Worm (Caenorhabditis elegans): Measurements from ENCODE around the gene gln-5.

gln-5 gene

DNA sequence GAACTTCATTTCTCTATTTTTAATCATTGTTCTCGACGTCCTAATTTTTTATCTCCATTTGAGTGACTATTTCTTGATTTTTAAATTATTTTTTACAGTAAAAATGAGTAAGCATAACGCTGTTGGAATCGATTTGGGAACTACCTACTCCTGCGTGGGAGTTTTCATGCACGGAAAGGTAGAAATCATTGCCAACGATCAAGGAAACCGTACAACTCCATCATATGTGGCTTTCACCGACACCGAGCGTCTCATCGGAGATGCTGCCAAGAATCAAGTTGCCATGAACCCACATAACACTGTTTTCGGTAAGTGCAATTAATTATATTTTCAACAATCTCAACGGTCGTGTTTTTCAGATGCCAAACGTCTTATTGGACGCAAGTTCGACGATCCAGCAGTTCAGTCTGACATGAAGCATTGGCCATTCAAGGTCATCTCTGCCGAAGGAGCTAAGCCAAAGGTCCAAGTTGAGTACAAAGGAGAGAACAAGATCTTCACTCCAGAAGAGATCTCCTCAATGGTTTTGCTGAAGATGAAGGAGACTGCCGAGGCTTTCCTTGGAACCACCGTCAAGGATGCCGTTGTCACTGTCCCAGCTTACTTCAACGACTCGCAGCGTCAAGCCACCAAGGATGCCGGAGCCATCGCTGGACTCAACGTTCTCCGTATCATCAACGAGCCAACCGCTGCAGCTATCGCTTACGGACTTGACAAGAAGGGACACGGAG lies 5.6 kb upstream of the gln-5 start, which contains the start of gene hsp-1:
Gene hsp-1, plus strand, starts transcription at position 99 of the 731 bp plus-strand sequence.
- no peak for TF ChIP-seq che-1 (tag; optimal IDR thresholded peaks at IDR 0.05)
- no peak for TF ChIP-seq unc-86 (tag; optimal IDR thresholded peaks at IDR 0.05)
- TF ChIP-seq nhr-232 (tag; optimal IDR thresholded peaks at IDR 0.05) = no peak
- no peak for TF ChIP-seq ceh-22 (tag; optimal IDR thresholded peaks at IDR 0.05)
- TF ChIP-seq F13H6.1 (tag; optimal IDR thresholded peaks at IDR 0.05) = no peak
- TF ChIP-seq elt-4 (tag; optimal IDR thresholded peaks at IDR 0.05) = no peak

DNA sequence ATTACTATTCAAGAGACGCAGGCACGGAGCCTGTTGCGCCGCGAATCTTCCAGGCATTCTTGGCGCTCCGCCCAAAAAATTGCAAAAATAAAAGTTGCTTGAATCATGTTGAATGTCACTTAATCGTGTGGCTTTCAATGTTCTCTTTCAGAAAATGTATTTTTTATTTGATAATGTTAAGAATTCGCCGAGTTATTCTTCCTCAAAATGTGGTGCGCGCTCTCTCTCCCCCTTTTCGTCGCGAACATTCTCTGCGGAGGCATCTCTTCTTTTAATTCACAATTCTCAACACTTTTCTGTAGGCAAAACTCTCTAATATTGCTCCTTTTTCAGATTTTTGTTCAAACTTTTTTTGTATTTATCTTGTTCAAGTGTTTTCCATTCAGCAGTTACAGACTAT lies 4.9 kb upstream of the gln-5 start:
- TF ChIP-seq ceh-34 (tag; optimal IDR thresholded peaks at IDR 0.05) (peak; percentile 98), che-1 (tag; optimal IDR thresholded peaks at IDR 0.05) (peak; percentile 71), dve-1 (tag; optimal IDR thresholded peaks at IDR 0.05) (peak; percentile 92), sox-4 (tag; optimal IDR thresholded peaks at IDR 0.05) (peak; percentile 54), ttx-3 (tag; optimal IDR thresholded peaks at IDR 0.05) (peak; percentile 47), pha-2 (tag; optimal IDR thresholded peaks at IDR 0.05) (peak; percentile 82), zip-5 (tag; optimal IDR thresholded peaks at IDR 0.05) (no peak), ref-2 (tag; optimal IDR thresholded peaks at IDR 0.05) (peak; percentile 98), nfya-1 (tag; optimal IDR thresholded peaks at IDR 0.05) (peak; percentile 94), elt-2 (tag; optimal IDR thresholded peaks at IDR 0.05) (peak; percentile 82), odd-2 (tag; optimal IDR thresholded peaks at IDR 0.05) (peak; percentile 47), lin-11 (tag; optimal IDR thresholded peaks at IDR 0.05) (peak; percentile 3), unc-42 (tag; optimal IDR thresholded peaks at IDR 0.05) (peak; percentile 98), ceh-45 (GFP tag; IDR thresholded peaks at IDR 0.05) (no peak), ceh-18 (tag; optimal IDR thresholded peaks at IDR 0.05) (peak; percentile 99), pax-1 (tag; optimal IDR thresholded peaks at IDR 0.05) (peak; percentile 90), unc-86 (tag; optimal IDR thresholded peaks at IDR 0.05) (peak; percentile 92), ama-1 (optimal IDR thresholded peaks at IDR 0.05) (no peak), ceh-19 (GFP tag; optimal IDR thresholded peaks at IDR 0.05) (peak; percentile 76), ceh-9 (tag; optimal IDR thresholded peaks at IDR 0.05) (no peak), eyg-1 (tag; optimal IDR thresholded peaks at IDR 0.05) (peak; percentile 66), hlh-8 (tag; optimal IDR thresholded peaks at IDR 0.05) (peak; percentile 42), sdc-2 (tag; optimal IDR thresholded peaks at IDR 0.05) (peak; percentile 58), hlh-6 (tag; optimal IDR thresholded peaks at IDR 0.05) (no peak), pag-3 (tag; optimal IDR thresholded peaks at IDR 0.05; ENCODE audit: borderline replicate concordance) (no peak), npax-4 (tag; optimal IDR thresholded peaks at IDR 0.05) (no peak), syd-9 (tag; optimal IDR thresholded peaks at IDR 0.05) (peak; percentile 68), nhr-232 (tag; optimal IDR thresholded peaks at IDR 0.05) (no peak), tbx-2 (tag; optimal IDR thresholded peaks at IDR 0.05) (peak; percentile 94), nhr-11 (tag; optimal IDR thresholded peaks at IDR 0.05) (peak; percentile 93), F13H6.1 (tag; optimal IDR thresholded peaks at IDR 0.05) (peak; percentile 60), madf-2 (tag; optimal IDR thresholded peaks at IDR 0.05) (peak; percentile 54), ceh-30 (tag; optimal IDR thresholded peaks at IDR 0.05) (peak; percentile 6), ceh-6 (GFP tag; optimal IDR thresholded peaks at IDR 0.05) (peak; percentile 21), gmeb-2 (tag; optimal IDR thresholded peaks at IDR 0.05) (peak; percentile 60), C38D4.7 (GFP tag; optimal IDR thresholded peaks at IDR 0.05) (peak; percentile 42), ceh-48 (tag; optimal IDR thresholded peaks at IDR 0.05) (peak; percentile 63), rnt-1 (tag; optimal IDR thresholded peaks at IDR 0.05) (peak; percentile 91), fkh-10 (GFP tag; optimal IDR thresholded peaks at IDR 0.05) (no peak), C08G9.2 (tag; optimal IDR thresholded peaks at IDR 0.05) (peak; percentile 56), K02D7.2 (tag; optimal IDR thresholded peaks at IDR 0.05) (peak; percentile 36), ceh-14 (tag; optimal IDR thresholded peaks at IDR 0.05) (peak; percentile 94), ets-4 (tag; optimal IDR thresholded peaks at IDR 0.05) (peak; percentile 86), ceh-24 (tag; optimal IDR thresholded peaks at IDR 0.05) (peak; percentile 33), hlh-30 (tag; optimal IDR thresholded peaks at IDR 0.05; ENCODE audit: insufficient read depth) (peak; percentile 46), ahr-1 (tag; optimal IDR thresholded peaks at IDR 0.05) (peak; percentile 42), sox-2 (GFP tag; IDR thresholded peaks at IDR 0.05) (peak; percentile 85)

Measured in whole organism, late embryonic.